Worm (Caenorhabditis elegans) whole organism, dauer: ENCODE results near the gene cnc-9.

Experiments
- unc-62 ChIP-seq: sonication (generic microtip); optimal IDR thresholded peaks from 2 replicates; lab custom pipeline; 2017; ENCODE audit warnings: missing biosample characterization, missing genetic modification reagents, missing genetic modification characterization

cnc-9 gene

ce11 chrV:7424336-7424735 is 24.3 kb upstream of the cnc-9 start, which contains the start of gene F18E3.10:
Gene F18E3.10 (minus strand): TSS chrV:7424436.
- no peak for TF ChIP-seq unc-62 (GFP tag; lab: Kevin White, UChicago)

DNA sequence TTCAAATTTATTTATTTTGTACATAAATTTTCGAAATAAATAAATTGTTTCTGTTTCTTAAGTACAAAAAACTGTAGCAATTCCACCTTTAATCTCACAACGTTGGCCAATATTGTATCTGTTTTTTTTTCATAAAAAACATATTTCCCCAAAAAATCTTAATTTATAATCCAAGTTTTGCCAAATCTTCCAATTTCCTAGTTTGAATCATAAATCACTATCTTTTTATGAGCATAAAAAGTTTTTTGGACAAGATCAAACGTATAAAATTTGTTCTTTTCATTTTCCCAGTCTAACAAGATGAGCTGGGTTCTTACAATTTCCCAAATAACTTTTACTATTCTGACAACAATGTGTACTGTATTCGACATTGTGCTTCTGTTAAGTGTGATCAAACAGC is 20.2 kb upstream of the cnc-9 start, which contains the start of gene srxa-4:
Gene srxa-4 (plus strand): TSS at position 301 of the 400 bp plus-strand sequence.
- no peak for TF ChIP-seq unc-62 (GFP tag; lab: Kevin White, UChicago)

- no peak for TF ChIP-seq unc-62 (GFP tag; lab: Kevin White, UChicago)
Measured at ce11 chrV:7417018-7417716, 17.2 kb upstream of the cnc-9 start, which contains the start of gene srw-67. Gene srw-67 (plus strand): TSS chrV:7417660.

ce11 chrV:7416569-7416968 is 16.6 kb upstream of the cnc-9 start:
- TF ChIP-seq unc-62 (GFP tag; lab: Kevin White, UChicago): no peak

ce11 chrV:7415780-7416428 is 15.9 kb upstream of the cnc-9 start, which contains the start of gene F18E3.13:
Gene F18E3.13 (plus strand): TSS chrV:7416164.
- no peak for TF ChIP-seq unc-62 (GFP tag; lab: Kevin White, UChicago)

- TF ChIP-seq unc-62 (GFP tag; lab: Kevin White, UChicago): no peak
Measured at ce11 chrV:7414909-7415308, 14.9 kb upstream of the cnc-9 start, which contains the start of gene F18E3.12. Gene F18E3.12 (plus strand): TSS chrV:7414985.

ce11 chrV:7413107-7413774 is 13.2 kb upstream of the cnc-9 start, which contains the start of gene F18E3.11:
Gene F18E3.11 (plus strand): TSS chrV:7413482.
- no peak for TF ChIP-seq unc-62 (GFP tag; lab: Kevin White, UChicago)

DNA sequence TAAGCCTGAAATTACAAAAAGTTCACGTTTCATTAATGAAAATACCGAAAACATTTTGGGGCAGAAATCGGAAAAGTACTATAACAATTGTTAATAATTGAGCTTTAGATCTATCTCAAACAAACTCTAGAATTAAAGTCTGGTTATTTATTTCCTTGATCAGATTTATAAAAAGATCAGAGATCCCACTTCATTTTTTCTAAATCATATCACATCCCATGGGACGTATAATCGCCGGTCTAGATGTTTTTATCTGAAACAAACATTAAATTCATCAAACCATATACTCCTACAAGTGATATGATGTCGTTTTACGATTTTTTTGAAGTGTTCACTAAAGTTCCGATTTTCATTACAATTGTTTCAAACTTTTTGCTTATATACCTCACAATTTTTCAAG is 11.7 kb upstream of the cnc-9 start, which contains the start of gene str-41:
Gene str-41 (plus strand): TSS at position 301 of the 400 bp plus-strand sequence.
- TF ChIP-seq unc-62 (GFP tag; lab: Kevin White, UChicago): no peak

ce11 chrV:7409599-7409998 is 9.6 kb upstream of the cnc-9 start, which contains the start of gene R13D7.2:
Gene R13D7.2 (plus strand): TSS chrV:7409899.
- TF ChIP-seq unc-62 (GFP tag; lab: Kevin White, UChicago): no peak

ce11 chrV:7408520-7408919 is 8.5 kb upstream of the cnc-9 start, which contains the start of gene srt-6:
Gene srt-6 (minus strand): TSS chrV:7408814.
- no peak for TF ChIP-seq unc-62 (GFP tag; lab: Kevin White, UChicago)

ce11 chrV:7403501-7403900 is 3.5 kb upstream of the cnc-9 start:
- TF ChIP-seq unc-62 (GFP tag; lab: Kevin White, UChicago): no peak

DNA sequence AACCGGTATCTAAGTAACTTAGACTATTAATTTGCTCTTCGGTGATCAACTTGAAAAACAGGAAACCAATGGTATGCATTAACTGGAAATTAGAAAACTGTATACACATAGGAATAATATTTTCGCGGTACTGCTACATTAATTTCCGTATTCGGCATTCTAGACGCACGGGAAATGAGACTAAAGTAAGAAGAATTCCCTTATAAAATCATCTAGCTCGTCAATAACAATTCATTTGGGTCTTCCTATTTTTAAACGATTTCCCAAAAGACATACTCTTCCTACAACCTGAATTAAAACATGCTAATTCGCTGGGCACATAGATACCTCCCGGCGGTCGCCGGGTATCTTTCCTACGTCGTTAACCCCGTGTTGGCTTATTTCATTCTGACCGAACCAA is 2.4 kb upstream of the cnc-9 start, which contains the start of gene srj-13:
Gene srj-13 (plus strand): TSS at position 301 of the 400 bp plus-strand sequence.
- no peak for TF ChIP-seq unc-62 (GFP tag; lab: Kevin White, UChicago)

ce11 chrV:7400588-7400987 is 593 bp upstream of the cnc-9 start, which contains the start of gene srx-60:
Gene srx-60 (plus strand): TSS chrV:7400888.
- TF ChIP-seq unc-62 (GFP tag; lab: Kevin White, UChicago): no peak

DNA sequence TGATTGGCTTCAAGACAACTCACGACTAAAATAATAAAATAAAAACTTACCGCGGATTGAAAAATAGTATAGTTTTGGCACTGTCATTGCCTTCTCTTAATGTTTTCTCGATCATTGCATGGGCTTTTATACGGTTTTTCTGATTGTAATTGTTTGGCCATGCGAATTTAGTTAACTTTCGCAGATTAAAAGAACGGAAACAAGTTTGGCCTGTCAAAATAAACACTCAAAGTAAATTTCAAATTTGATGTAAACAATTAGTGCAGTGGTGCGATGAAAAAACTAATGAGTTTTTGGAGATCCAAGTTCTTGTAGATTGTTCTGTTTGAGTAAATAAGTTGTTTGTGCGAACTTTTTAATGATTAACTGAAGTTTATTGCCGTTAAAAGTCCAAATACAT is 793 bp downstream of the cnc-9 start, which contains the start of gene gst-41:
Gene gst-41 (minus strand): TSS at position 101 of the 400 bp plus-strand sequence.
- no peak for TF ChIP-seq unc-62 (GFP tag; lab: Kevin White, UChicago)

DNA sequence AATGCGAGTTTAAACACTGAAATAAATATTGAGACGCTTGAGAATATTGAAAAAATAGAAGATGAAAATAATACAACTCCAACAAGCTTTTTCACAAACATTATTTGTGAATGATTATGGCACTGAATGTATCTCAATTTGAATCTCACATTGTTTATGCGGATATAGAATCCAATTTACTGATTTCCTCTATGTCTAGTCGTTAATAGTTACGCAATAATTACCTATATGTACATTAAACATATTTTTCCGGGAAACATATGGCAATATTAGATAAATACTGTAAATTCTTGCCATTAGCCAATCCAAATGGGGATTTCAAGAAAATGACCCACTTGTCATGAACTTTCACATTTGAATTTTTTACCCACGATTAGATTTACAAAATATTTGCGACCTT is 4.6 kb downstream of the cnc-9 start, which contains the start of gene srx-9:
Gene srx-9 (minus strand): TSS at position 101 of the 400 bp plus-strand sequence.
- TF ChIP-seq unc-62 (GFP tag; lab: Kevin White, UChicago): no peak
